Worm (Caenorhabditis elegans) whole organism, L3 larva: ENCODE results near the gene unc-47.
A peak's percentile ranks its signal among the peaks of the same experiment; 100 is the strongest.

Source experiments
- R02D3.7 ChIP-seq: fragments of 150-350 bp; optimal IDR thresholded peaks from 2 replicates; lab custom pipeline; 2014; ENCODE audit warnings: missing biosample characterization, missing genetic modification characterization
- ZK546.5 ChIP-seq: sonication (generic microtip); optimal IDR thresholded peaks from 2 replicates; lab custom pipeline; 2017; ENCODE audit warnings: missing biosample characterization, missing genetic modification characterization
- aly-2 ChIP-seq: fragments of 150-350 bp; optimal IDR thresholded peaks from 2 replicates; lab custom pipeline; 2014; ENCODE audit warnings: missing biosample characterization, missing genetic modification characterization
- ama-1 ChIP-seq: fragments of 150-350 bp; optimal IDR thresholded peaks from 2 replicates; lab custom pipeline; 2018
- ceh-16 ChIP-seq: sonication (generic microtip); optimal IDR thresholded peaks from 2 replicates; lab custom pipeline; 2017; ENCODE audit warnings: missing biosample characterization, missing genetic modification characterization
- ceh-28 ChIP-seq: fragments of 150-350 bp; optimal IDR thresholded peaks from 2 replicates; lab custom pipeline; 2014; ENCODE audit warnings: missing biosample characterization, missing genetic modification reagents, missing genetic modification characterization
- ceh-82 ChIP-seq: fragments of 150-350 bp; optimal IDR thresholded peaks from 2 replicates; lab custom pipeline; 2014; ENCODE audit warnings: missing biosample characterization, missing genetic modification characterization
- ceh-9 ChIP-seq: sonication (generic microtip); optimal IDR thresholded peaks from 2 replicates; lab custom pipeline; 2018; ENCODE audit warnings: missing biosample characterization, missing genetic modification characterization
- daf-12 ChIP-seq: fragments of 150-350 bp; optimal IDR thresholded peaks from 2 replicates; lab custom pipeline; 2014; ENCODE audit warnings: missing biosample characterization, missing genetic modification reagents, missing genetic modification characterization
- egl-27 ChIP-seq: sonication (generic microtip); optimal IDR thresholded peaks from 4 replicates; lab custom pipeline; 2017; ENCODE audit warnings: missing biosample characterization, missing genetic modification reagents, missing genetic modification characterization
- egl-5 ChIP-seq: fragments of 150-350 bp; optimal IDR thresholded peaks from 2 replicates; lab custom pipeline; 2017; ENCODE audit warnings: missing biosample characterization, missing genetic modification reagents, missing genetic modification characterization, inconsistent platforms
- elt-1 ChIP-seq: fragments of 150-350 bp; optimal IDR thresholded peaks from 2 replicates; lab custom pipeline; 2014; ENCODE audit warnings: missing biosample characterization, missing genetic modification characterization
- elt-2 ChIP-seq: sonication (generic microtip); optimal IDR thresholded peaks from 2 replicates; lab custom pipeline; 2016; ENCODE audit warnings: missing genetic modification reagents, mild to moderate bottlenecking, missing genetic modification characterization, missing compliant biosample characterization
- elt-3 ChIP-seq, 3 experiments: fragments of 150-350 bp in 1 of 3; sonication (generic microtip) in 2 of 3; optimal IDR thresholded peaks; 2 replicates in 2 of 3; 4 replicates in 1 of 3; lab custom pipeline; 2014 to 2017; ENCODE audit warnings: missing biosample characterization in 3 of 3, missing genetic modification characterization in 3 of 3
- eor-1 ChIP-seq, 2 experiments: fragments of 150-350 bp; optimal IDR thresholded peaks; 2 replicates each; lab custom pipeline; 2014 to 2018; ENCODE audit warnings: missing biosample characterization in 2 of 2, missing genetic modification characterization in 2 of 2
- fkh-10 ChIP-seq: sonication (generic microtip); optimal IDR thresholded peaks from 2 replicates; lab custom pipeline; 2017; ENCODE audit warnings: missing biosample characterization, missing genetic modification reagents, missing genetic modification characterization
- fkh-2 ChIP-seq: fragments of 150-350 bp; optimal IDR thresholded peaks from 2 replicates; lab custom pipeline; 2014; ENCODE audit warnings: missing biosample characterization, missing genetic modification reagents, missing genetic modification characterization
- fos-1 ChIP-seq: fragments of 150-350 bp; optimal IDR thresholded peaks from 2 replicates; lab custom pipeline; 2014; ENCODE audit warnings: missing biosample characterization, missing genetic modification characterization
- hmg-11 ChIP-seq: sonication (generic microtip); optimal IDR thresholded peaks from 2 replicates; lab custom pipeline; 2016; ENCODE audit warnings: missing genetic modification characterization, missing compliant biosample characterization
- jun-1 ChIP-seq: fragments of 150-350 bp; optimal IDR thresholded peaks from 2 replicates; lab custom pipeline; 2014; ENCODE audit warnings: missing biosample characterization, missing genetic modification reagents, missing genetic modification characterization
- lin-15B ChIP-seq: fragments of 150-350 bp; optimal IDR thresholded peaks from 2 replicates; lab custom pipeline; 2014; ENCODE audit warnings: missing biosample characterization, missing genetic modification characterization
- lin-39 ChIP-seq: fragments of 150-350 bp; optimal IDR thresholded peaks from 2 replicates; lab custom pipeline; 2018; ENCODE audit warnings: missing biosample characterization, missing genetic modification reagents, missing genetic modification characterization
- lsy-12 ChIP-seq: sonication (generic microtip); optimal IDR thresholded peaks from 2 replicates; lab custom pipeline; 2016; ENCODE audit warnings: mild to moderate bottlenecking, missing genetic modification characterization, missing compliant biosample characterization
- mdl-1 ChIP-seq: fragments of 150-350 bp; optimal IDR thresholded peaks from 2 replicates; lab custom pipeline; 2014; ENCODE audit warnings: missing biosample characterization, missing genetic modification characterization
- mml-1 ChIP-seq: fragments of 150-350 bp; sonication (generic microtip); optimal IDR thresholded peaks from 3 replicates; lab custom pipeline; 2014; ENCODE audit warnings: missing biosample characterization, missing genetic modification characterization
- nfya-1 ChIP-seq: sonication (generic microtip); optimal IDR thresholded peaks from 2 replicates; lab custom pipeline; 2017; ENCODE audit warnings: missing genetic modification characterization, mild to moderate bottlenecking, missing compliant biosample characterization, antibody characterized with exemption, moderate library complexity; ENCODE audit not compliant: insufficient read depth
- nhr-11 ChIP-seq: fragments of 150-350 bp; optimal IDR thresholded peaks from 2 replicates; lab custom pipeline; 2014; ENCODE audit warnings: missing biosample characterization, missing genetic modification characterization
- nhr-12 ChIP-seq: fragments of 150-350 bp; optimal IDR thresholded peaks from 2 replicates; lab custom pipeline; 2014; ENCODE audit warnings: missing biosample characterization, missing genetic modification characterization
- nhr-23 ChIP-seq: fragments of 150-350 bp; optimal IDR thresholded peaks from 2 replicates; lab custom pipeline; 2014; ENCODE audit warnings: missing biosample characterization, missing genetic modification reagents, missing genetic modification characterization
- nhr-237 ChIP-seq: fragments of 150-350 bp; optimal IDR thresholded peaks from 2 replicates; lab custom pipeline; 2014; ENCODE audit warnings: missing biosample characterization, missing genetic modification characterization
- nhr-25 ChIP-seq: sonication (generic microtip); optimal IDR thresholded peaks from 2 replicates; lab custom pipeline; 2017; ENCODE audit warnings: missing biosample characterization, missing genetic modification characterization
- nhr-28 ChIP-seq: fragments of 150-350 bp; optimal IDR thresholded peaks from 2 replicates; lab custom pipeline; 2014; ENCODE audit warnings: missing biosample characterization, missing genetic modification characterization
- nhr-43 ChIP-seq: sonication (generic microtip); optimal IDR thresholded peaks from 2 replicates; lab custom pipeline; 2016; ENCODE audit warnings: mild to moderate bottlenecking, missing genetic modification characterization, missing compliant biosample characterization; ENCODE audit not compliant: poor library complexity, severe bottlenecking
- nhr-67 ChIP-seq: fragments of 150-350 bp; optimal IDR thresholded peaks from 2 replicates; lab custom pipeline; 2014; ENCODE audit warnings: missing biosample characterization, missing genetic modification characterization
- nhr-76 ChIP-seq: fragments of 150-350 bp; sonication (generic microtip); optimal IDR thresholded peaks from 5 replicates; lab custom pipeline; 2014; ENCODE audit warnings: missing biosample characterization, missing genetic modification characterization
- nhr-77 ChIP-seq: fragments of 150-350 bp; optimal IDR thresholded peaks from 2 replicates; lab custom pipeline; 2014; ENCODE audit warnings: missing biosample characterization, missing genetic modification characterization
- pha-4 ChIP-seq: fragments of 150-350 bp; optimal IDR thresholded peaks from 2 replicates; lab custom pipeline; 2014; ENCODE audit warnings: missing biosample characterization, missing genetic modification reagents, missing genetic modification characterization
- pqm-1 ChIP-seq: fragments of 150-350 bp; optimal IDR thresholded peaks from 2 replicates; lab custom pipeline; 2017; ENCODE audit warnings: missing biosample characterization, missing genetic modification characterization, inconsistent platforms
- sea-2 ChIP-seq: fragments of 150-350 bp; sonication (generic microtip); optimal IDR thresholded peaks from 4 replicates; lab custom pipeline; 2014; ENCODE audit warnings: missing biosample characterization, missing genetic modification reagents, missing genetic modification characterization
- skn-1 ChIP-seq: fragments of 150-350 bp; optimal IDR thresholded peaks from 2 replicates; lab custom pipeline; 2014; ENCODE audit warnings: missing biosample characterization, missing genetic modification characterization
- snpc-4 ChIP-seq: fragments of 150-350 bp; optimal IDR thresholded peaks from 2 replicates; lab custom pipeline; 2014; ENCODE audit warnings: missing biosample characterization, missing genetic modification characterization
- tbx-2 ChIP-seq: sonication (generic microtip); optimal IDR thresholded peaks from 2 replicates; lab custom pipeline; 2016; ENCODE audit warnings: mild to moderate bottlenecking, missing genetic modification characterization, missing compliant biosample characterization
- unc-39 ChIP-seq: sonication (generic microtip); optimal IDR thresholded peaks from 4 replicates; lab custom pipeline; 2017; ENCODE audit warnings: missing biosample characterization, missing genetic modification characterization
- unc-62 ChIP-seq: fragments of 150-350 bp; sonication (generic microtip); optimal IDR thresholded peaks from 4 replicates; lab custom pipeline; 2014; ENCODE audit warnings: missing biosample characterization, missing genetic modification reagents, missing genetic modification characterization
- zag-1 ChIP-seq: fragments of 150-350 bp; optimal IDR thresholded peaks from 2 replicates; lab custom pipeline; 2014; ENCODE audit warnings: missing biosample characterization, missing genetic modification characterization
- ztf-11 ChIP-seq: fragments of 150-350 bp; optimal IDR thresholded peaks from 2 replicates; lab custom pipeline; 2014; ENCODE audit warnings: missing biosample characterization, missing genetic modification characterization
- ztf-4 ChIP-seq: fragments of 150-350 bp; optimal IDR thresholded peaks from 2 replicates; lab custom pipeline; 2014; ENCODE audit warnings: missing biosample characterization, missing genetic modification characterization

The unc-47 gene

DNA sequence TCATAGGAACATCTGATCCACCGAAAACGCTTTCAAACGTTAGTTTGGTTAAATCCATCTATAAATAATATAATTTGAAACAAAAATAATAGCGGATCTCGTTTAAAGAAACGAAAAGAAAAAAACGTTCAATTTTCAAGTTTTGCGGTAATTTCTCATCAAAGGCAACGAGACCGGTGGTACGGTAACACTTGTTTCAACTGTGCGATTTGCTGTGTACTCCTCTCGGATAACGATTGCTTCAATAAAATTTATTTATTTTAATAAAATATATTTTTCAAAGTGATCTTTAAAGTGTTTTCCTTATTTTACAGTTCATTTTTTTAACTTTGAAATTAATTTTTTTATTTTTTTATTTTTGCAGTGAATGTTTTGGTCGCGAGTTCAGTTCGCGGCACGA, 32.5 kb upstream of the unc-47 start, which contains the start of the genes rde-4 and cox-14 (continued):
- TF ChIP-seq egl-27 (tag; lab: Kevin White, UChicago) (no peak), nfya-1 (tag; lab: Kevin White, UChicago) (peak; percentile 97), ama-1 (peak; percentile 15), unc-39 (tag; lab: Kevin White, UChicago) (no peak), nhr-76 (tag; lab: Kevin White, UChicago) (no peak), aly-2 (tag; lab: Kevin White, UChicago) (no peak), R02D3.7 (no peak), zag-1 (tag; lab: Kevin White, UChicago) (no peak), hmg-11 (tag; lab: Kevin White, UChicago) (peak; percentile 44), elt-1 (tag; lab: Kevin White, UChicago) (no peak), fkh-10 (peak; percentile 70), mdl-1 (no peak), nhr-25 (tag; lab: Kevin White, UChicago) (peak; percentile 54), nhr-28 (no peak), nhr-67 (no peak), daf-12 (tag; lab: Kevin White, UChicago) (no peak)

DNA sequence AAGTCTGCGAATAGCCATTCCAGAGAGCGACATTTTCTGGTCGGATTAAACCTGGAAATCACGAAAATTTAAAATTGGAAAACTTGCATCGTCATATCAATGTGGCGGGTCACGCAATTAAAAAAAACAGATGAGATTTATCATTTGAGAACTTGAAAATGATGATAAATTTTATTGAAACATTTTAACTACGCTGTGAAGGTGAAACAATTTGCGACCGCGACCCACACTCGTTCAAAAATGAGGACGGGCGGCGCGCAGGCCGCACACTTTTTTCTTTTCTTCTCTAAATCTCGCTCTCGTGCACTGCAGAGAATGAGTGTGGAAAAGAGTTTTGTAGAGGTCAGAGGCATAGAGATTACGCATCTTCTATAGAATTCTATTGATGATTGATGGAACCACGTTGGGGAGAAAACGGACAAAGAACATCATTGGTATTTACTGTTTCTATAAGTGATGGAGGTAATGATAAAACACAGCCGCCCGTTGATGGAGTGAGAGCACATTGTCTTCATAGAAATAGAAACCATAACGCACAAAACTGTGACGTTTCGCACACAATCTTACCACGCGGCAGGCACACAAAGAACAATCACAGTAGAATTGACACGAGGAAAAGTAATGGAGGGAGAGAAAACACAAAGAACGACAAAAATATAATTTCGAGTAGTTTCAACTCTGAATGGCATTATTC, 30.7 kb upstream of the unc-47 start, which contains the start of gene cts-1:
cts-1 (minus strand) TSS at position 51 of the 694 bp plus-strand sequence.
- TF ChIP-seq elt-3 (tag; optimal IDR thresholded peaks at IDR 0.05; lab: Kevin White, UChicago) (peak in 1 of 3 experiments; percentile 70), nhr-43 (peak; percentile 36), nhr-12 (tag; lab: Kevin White, UChicago) (no peak), nhr-76 (tag; lab: Kevin White, UChicago) (peak; percentile 33), nhr-23 (peak; percentile 86), aly-2 (tag; lab: Kevin White, UChicago) (no peak), egl-27 (tag; lab: Kevin White, UChicago) (peak; percentile 77), R02D3.7 (peak; percentile 50), egl-5 (tag; lab: Kevin White, UChicago) (no peak), lsy-12 (peak; percentile 79), ceh-82 (tag; lab: Kevin White, UChicago) (no peak), nhr-237 (tag; lab: Kevin White, UChicago) (no peak), snpc-4 (tag; lab: Kevin White, UChicago) (peak; percentile 38), lin-15B (tag; lab: Kevin White, UChicago) (peak; percentile 92), ztf-11 (tag; lab: Kevin White, UChicago) (no peak), unc-62 (GFP tag; lab: Kevin White, UChicago) (peak; percentile 36), hmg-11 (tag; lab: Kevin White, UChicago) (peak; percentile 29), sea-2 (GFP tag; lab: Kevin White, UChicago) (no peak), unc-39 (tag; lab: Kevin White, UChicago) (no peak), tbx-2 (tag; lab: Kevin White, UChicago) (peak; percentile 43), ztf-4 (tag; lab: Kevin White, UChicago) (no peak), mdl-1 (peak; percentile 53), daf-12 (tag; lab: Kevin White, UChicago) (no peak), jun-1 (tag; lab: Kevin White, UChicago) (peak; percentile 86), ZK546.5 (tag; lab: Kevin White, UChicago) (no peak), ceh-9 (tag; lab: Kevin White, UChicago) (no peak), zag-1 (tag; lab: Kevin White, UChicago) (no peak), nhr-25 (tag; lab: Kevin White, UChicago) (peak; percentile 91), lin-39 (tag; lab: Kevin White, UChicago) (peak; percentile 87), nhr-11 (tag; lab: Kevin White, UChicago) (peak; percentile 11), nhr-67 (no peak), fkh-10 (no peak), eor-1 (tag; optimal IDR thresholded peaks at IDR 0.05; lab: Kevin White, UChicago) (no peak), nhr-77 (tag; lab: Kevin White, UChicago) (no peak), elt-1 (tag; lab: Kevin White, UChicago) (peak; percentile 67), pha-4 (tag; lab: Kevin White, UChicago) (peak; percentile 90), nhr-28 (no peak), ceh-28 (peak; percentile 71), nfya-1 (tag; lab: Kevin White, UChicago) (peak; percentile 86), skn-1 (no peak), elt-2 (tag; lab: Kevin White, UChicago) (peak; percentile 93), mml-1 (tag; lab: Kevin White, UChicago) (no peak), ceh-16 (tag; lab: Kevin White, UChicago) (no peak), ama-1 (peak; percentile 44), pqm-1 (peak; percentile 83), fos-1 (tag; lab: Kevin White, UChicago) (peak; percentile 73), fkh-2 (tag; lab: Kevin White, UChicago) (no peak)
